Worm (Caenorhabditis elegans): ENCODE measurements around the gene Y39A1A.20.

DNA sequence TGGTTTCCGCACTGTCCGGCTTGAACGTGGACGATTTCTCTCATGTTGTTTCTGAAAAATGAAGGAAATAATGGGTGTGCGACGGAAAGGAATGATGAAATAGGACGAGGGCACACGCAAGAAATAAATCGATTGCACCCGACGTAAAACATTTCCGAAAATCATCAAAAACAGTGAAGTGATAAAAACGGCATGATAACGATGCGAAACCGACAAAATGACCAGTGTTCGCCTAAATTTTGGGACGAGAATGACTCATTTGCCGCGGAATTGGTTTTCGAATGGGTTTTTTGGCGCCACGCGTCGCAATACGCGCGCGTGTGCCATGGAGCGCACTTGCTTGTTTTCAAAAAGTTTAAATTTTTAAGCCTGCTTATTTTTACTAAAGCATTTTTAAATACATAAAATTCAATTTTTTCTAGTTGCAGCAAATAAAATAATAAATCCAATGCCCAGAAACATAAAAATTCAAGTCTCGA, 42.1 kb upstream of the Y39A1A.20 start, which contains the start of the genes tbb-1 and rib-2:
- no peak for TF ChIP-seq flt-1 (GFP tag; IDR thresholded peaks at IDR 0.05)
- no peak for TF ChIP-seq ama-1 (optimal IDR thresholded peaks at IDR 0.05)
- TF ChIP-seq tra-4 (tag; optimal IDR thresholded peaks at IDR 0.05): no peak
- no peak for TF ChIP-seq ets-7 (tag; optimal IDR thresholded peaks at IDR 0.05)
- TF ChIP-seq hnd-1 (tag; optimal IDR thresholded peaks at IDR 0.05): no peak
